Worm (Caenorhabditis elegans) whole organism, L1 larva: ENCODE results near the gene clec-179.

Source experiments
- fos-1 ChIP-seq: fragments of 150-350 bp; optimal IDR thresholded peaks from 2 replicates; lab custom pipeline; 2014; ENCODE audit warnings: missing biosample characterization, missing genetic modification characterization
- hpl-2 ChIP-seq: fragments of 150-350 bp; optimal IDR thresholded peaks from 2 replicates; lab custom pipeline; 2014; ENCODE audit warnings: missing biosample characterization, missing genetic modification reagents, missing genetic modification characterization
- lir-3 ChIP-seq: sonication (generic microtip); optimal IDR thresholded peaks from 2 replicates; lab custom pipeline; 2016; ENCODE audit warnings: mild to moderate bottlenecking, missing genetic modification characterization, moderate library complexity, missing compliant biosample characterization; ENCODE audit not compliant: poor library complexity
- mdl-1 ChIP-seq, 2 experiments: fragments of 150-350 bp; optimal IDR thresholded peaks; 2 replicates each; lab custom pipeline; 2014 to 2017; ENCODE audit warnings: missing biosample characterization in 2 of 2, missing genetic modification characterization in 2 of 2, inconsistent platforms in 1 of 2
- nhr-237 ChIP-seq: fragments of 150-350 bp; optimal IDR thresholded peaks from 2 replicates; lab custom pipeline; 2014; ENCODE audit warnings: missing biosample characterization, missing genetic modification characterization
- unc-130 ChIP-seq: fragments of 150-350 bp; optimal IDR thresholded peaks from 2 replicates; lab custom pipeline; 2017; ENCODE audit warnings: missing biosample characterization, missing genetic modification characterization, inconsistent platforms
- unc-62 ChIP-seq: fragments of 150-350 bp; optimal IDR thresholded peaks from 2 replicates; lab custom pipeline; 2014; ENCODE audit warnings: missing biosample characterization, missing genetic modification reagents, missing genetic modification characterization

ce11 chrIV:7171222-7171621 lies 13.3 kb downstream of the clec-179 start, which contains the start of gene str-220:
- TF ChIP-seq lir-3 (tag; lab: Kevin White, UChicago): no peak
- TF ChIP-seq hpl-2 (GFP tag; lab: Kevin White, UChicago): no peak
- TF ChIP-seq fos-1 (tag; lab: Kevin White, UChicago): no peak
- TF ChIP-seq nhr-237 (tag; lab: Kevin White, UChicago): no peak
- no peak for TF ChIP-seq unc-62 (GFP tag; lab: Kevin White, UChicago)
- no peak for TF ChIP-seq unc-130
- TF ChIP-seq mdl-1 (tag; optimal IDR thresholded peaks at IDR 0.05; lab: Kevin White, UChicago): no peak
